Fruit fly (Drosophila melanogaster) S2 (cell line): ENCODE results near the gene CG13893.

ENCODE experiments used
- CG8478 ChIP-seq: fragments of >200 bp; optimal IDR thresholded peaks from 2 replicates; lab custom pipeline; 2018
- CTCF ChIP-seq, 2 experiments: fragments of >200 bp; optimal IDR thresholded peaks; 2 replicates each; lab custom pipeline; 2018

DNA sequence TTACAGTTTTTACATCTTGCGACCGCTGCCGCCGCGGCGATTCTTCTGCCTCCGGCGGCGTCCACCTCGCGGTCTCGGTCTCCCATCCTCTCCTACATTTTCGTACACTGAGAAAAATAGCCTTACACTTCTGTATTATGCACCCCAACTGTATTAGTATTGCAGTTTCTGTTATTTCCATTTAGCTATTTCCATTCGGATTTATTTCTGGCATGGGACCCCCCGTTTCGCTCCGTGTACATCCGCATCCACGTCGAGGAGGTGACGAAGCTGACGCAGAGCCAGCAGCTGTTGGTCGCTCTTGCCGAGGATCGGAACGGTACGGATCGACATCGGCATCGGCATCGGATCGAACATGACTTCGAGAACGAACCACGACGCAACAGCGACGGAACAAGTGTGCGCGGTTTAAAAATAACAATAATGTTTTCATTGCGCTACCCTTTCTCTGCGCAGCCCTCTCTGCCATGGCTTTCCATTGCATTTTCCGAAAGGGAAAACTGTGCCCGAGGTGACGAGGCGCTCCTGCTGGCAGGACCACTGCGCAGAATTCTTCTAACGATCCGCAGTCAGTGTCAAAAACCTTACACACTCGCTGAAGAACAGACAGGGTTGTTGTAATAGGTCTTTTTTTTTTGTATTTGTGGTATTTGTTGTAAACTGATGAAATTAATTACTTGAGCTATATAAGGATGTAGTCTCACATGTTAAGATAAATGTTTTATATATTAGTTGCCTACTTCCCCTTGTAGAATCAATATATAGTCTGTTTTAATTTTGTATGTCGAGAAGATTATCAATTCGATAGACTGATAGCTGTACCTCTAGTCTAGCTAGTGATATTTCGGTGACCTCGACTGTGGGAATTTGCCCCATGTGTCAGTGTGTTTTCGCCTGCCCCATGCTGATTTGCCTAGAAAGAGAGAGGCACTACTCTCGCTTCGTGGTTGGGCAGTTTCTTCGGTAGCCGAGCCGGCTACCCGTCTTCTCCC, 14.2 kb downstream of the CG13893 start:
- TF ChIP-seq CG8478 (lab: Kevin White, UChicago) (no peak), CTCF (optimal IDR thresholded peaks at IDR 0.05; lab: Kevin White, UChicago) (no peak)
